Worm (Caenorhabditis elegans) whole organism, young adult: ENCODE measurements around the gene C04E6.4.

Experiments
- C17E4.6 ChIP-seq: fragments of 200-800 bp; sonication (Bioruptor generic); IDR thresholded peaks from 2 replicates; pipeline ENCODE4 v1.3.6; 2022; ENCODE audit warnings: missing genetic modification reagents, missing genetic modification characterization, missing compliant biosample characterization
- D2030.7 ChIP-seq: fragments of 200-800 bp; sonication (Bioruptor generic); IDR thresholded peaks from 2 replicates; pipeline ENCODE4 v1.3.6; 2022; ENCODE audit warnings: missing genetic modification reagents, missing genetic modification characterization, missing compliant biosample characterization
- F33H1.4 ChIP-seq: fragments of 200-800 bp; sonication (Bioruptor generic); IDR thresholded peaks from 2 replicates; pipeline ENCODE4 v1.3.6; 2022; ENCODE audit warnings: missing genetic modification reagents, missing genetic modification characterization, missing compliant biosample characterization
- F39B2.1 ChIP-seq: fragments of 200-800 bp; sonication (Bioruptor generic); IDR thresholded peaks from 2 replicates; pipeline ENCODE4 v1.3.6; 2022; ENCODE audit warnings: missing genetic modification reagents, missing genetic modification characterization, missing compliant biosample characterization
- ceh-40 ChIP-seq: fragments of 200-800 bp; sonication (Bioruptor generic); IDR thresholded peaks from 2 replicates; pipeline ENCODE4 v1.3.6; 2022; ENCODE audit warnings: missing genetic modification characterization, missing compliant biosample characterization
- chd-7 ChIP-seq: sonication (generic microtip); optimal IDR thresholded peaks from 2 replicates; lab custom pipeline; 2016; ENCODE audit warnings: mild to moderate bottlenecking, missing genetic modification characterization, moderate library complexity, missing compliant biosample characterization
- hlh-12 ChIP-seq: sonication (generic microtip); optimal IDR thresholded peaks from 2 replicates; lab custom pipeline; 2016; ENCODE audit warnings: missing genetic modification characterization, missing compliant biosample characterization
- lin-35 ChIP-seq, 3 experiments: fragments of 150-350 bp in 2 of 3; sonication (generic microtip) in 1 of 3; optimal IDR thresholded peaks; 2 replicates each; lab custom pipeline; 2014 to 2018; ENCODE audit warnings: missing biosample characterization in 3 of 3, missing genetic modification characterization in 3 of 3, missing genetic modification reagents in 3 of 3
- pha-4 ChIP-seq: fragments of 150-350 bp; sonication (generic microtip); optimal IDR thresholded peaks from 2 replicates; lab custom pipeline; 2014; ENCODE audit warnings: missing biosample characterization, missing genetic modification reagents, missing genetic modification characterization
- rpc-1 ChIP-seq, 2 experiments: fragments of 150-350 bp in 1 of 2; sonication (generic microtip) in 1 of 2; optimal IDR thresholded peaks; 2 replicates each; lab custom pipeline; 2014 to 2018; ENCODE audit warnings: missing biosample characterization in 1 of 2, missing genetic modification characterization in 1 of 2, missing genetic modification reagents in 1 of 2, missing genotype in 1 of 2
- sea-2 ChIP-seq: fragments of 200-800 bp; sonication (Bioruptor generic); IDR thresholded peaks from 2 replicates; pipeline ENCODE4 v1.3.6; 2022; ENCODE audit warnings: missing genetic modification characterization, missing compliant biosample characterization
- ztf-18 ChIP-seq: sonication (generic microtip); optimal IDR thresholded peaks from 2 replicates; lab custom pipeline; 2016; ENCODE audit warnings: missing genotype, mild to moderate bottlenecking, missing genetic modification characterization, missing compliant biosample characterization

- TF ChIP-seq lin-35 (GFP tag; optimal IDR thresholded peaks at IDR 0.05; lab: Kevin White, UChicago): no peak
- TF ChIP-seq rpc-1 (optimal IDR thresholded peaks at IDR 0.05; lab: Kevin White, UChicago): no peak
- TF ChIP-seq rpc-1 (tag; optimal IDR thresholded peaks at IDR 0.05; lab: Kevin White, UChicago): no peak
- no peak for TF ChIP-seq F33H1.4 (GFP tag; lab: Robert Waterston, UW)
- no peak for TF ChIP-seq chd-7
- no peak for TF ChIP-seq ztf-18 (tag; lab: Kevin White, UChicago)
- no peak for TF ChIP-seq pha-4
- TF ChIP-seq hlh-12 (tag; lab: Kevin White, UChicago): no peak
- no peak for TF ChIP-seq D2030.7 (GFP tag; lab: Robert Waterston, UW)
- TF ChIP-seq ceh-40: no peak
- TF ChIP-seq sea-2 (GFP tag; lab: Robert Waterston, UW): no peak
- TF ChIP-seq C17E4.6 (GFP tag; lab: Robert Waterston, UW): no peak
- no peak for TF ChIP-seq F39B2.1 (GFP tag; lab: Robert Waterston, UW)
These were observed 27.1 kb upstream of the C04E6.4 start, which contains the start of gene C02G6.3 for ce11 chrV:5880064-5880463.
